Fruit fly (Drosophila melanogaster) whole organism, embryonic: ENCODE results near the gene Arc42.

ENCODE experiments used
- Adf1 ChIP-seq: fragments of 200-800 bp; sonication (Bioruptor generic); IDR thresholded peaks from 2 replicates; pipeline ENCODE4 v1.3.6; 2022; ENCODE audit warnings: missing biosample characterization, missing genetic modification characterization
- Aef1 ChIP-seq: fragments of 200-800 bp; sonication (Bioruptor generic); IDR thresholded peaks from 3 replicates; pipeline ENCODE4 v1.3.6; 2022; ENCODE audit warnings: missing biosample characterization, missing genetic modification characterization
- Bdp1 ChIP-seq: fragments of 200-800 bp; sonication (Bioruptor generic); optimal IDR thresholded peaks from 3 replicates; lab custom pipeline; 2016; ENCODE audit warnings: missing biosample characterization, missing genetic modification characterization
- CG1024 ChIP-seq: fragments of 200-800 bp; sonication (Bioruptor generic); IDR thresholded peaks from 2 replicates; pipeline ENCODE4 v1.3.6; 2022; ENCODE audit warnings: missing biosample characterization, missing genetic modification characterization
- CG10431 ChIP-seq: fragments of 200-800 bp; sonication (Bioruptor generic); optimal IDR thresholded peaks from 3 replicates; lab custom pipeline; 2018; ENCODE audit warnings: missing biosample characterization, mild to moderate bottlenecking, missing genetic modification characterization
- CG11247 ChIP-seq: fragments of 200-800 bp; sonication (Bioruptor generic); IDR thresholded peaks from 2 replicates; pipeline ENCODE4 v1.3.6; 2022; ENCODE audit warnings: missing biosample characterization, missing genetic modification characterization
- CG12219 ChIP-seq: fragments of 200-800 bp; sonication (Bioruptor generic); optimal IDR thresholded peaks from 3 replicates; lab custom pipeline; 2018; ENCODE audit warnings: missing biosample characterization, mild to moderate bottlenecking, missing genetic modification characterization
- CG12299 ChIP-seq: fragments of 200-800 bp; sonication (Bioruptor generic); optimal IDR thresholded peaks from 2 replicates; lab custom pipeline; 2018; ENCODE audit warnings: missing biosample characterization, mild to moderate bottlenecking, missing genetic modification characterization
- CG12942 ChIP-seq: fragments of 200-800 bp; sonication (Bioruptor generic); optimal IDR thresholded peaks from 3 replicates; lab custom pipeline; 2016; ENCODE audit warnings: missing biosample characterization, missing genetic modification characterization
- CG15073 ChIP-seq: fragments of 200-800 bp; sonication (Bioruptor generic); optimal IDR thresholded peaks from 2 replicates; lab custom pipeline; 2016; ENCODE audit warnings: missing biosample characterization, missing genetic modification characterization
- CG15479 ChIP-seq: fragments of 200-800 bp; sonication (Bioruptor generic); optimal IDR thresholded peaks from 3 replicates; lab custom pipeline; 2019; ENCODE audit warnings: missing biosample characterization, mild to moderate bottlenecking, missing genetic modification characterization, moderate library complexity
- CG15601 ChIP-seq: fragments of 200-800 bp; sonication (Bioruptor generic); optimal IDR thresholded peaks from 3 replicates; lab custom pipeline; 2019; ENCODE audit warnings: missing biosample characterization, mild to moderate bottlenecking, missing genetic modification characterization, moderate library complexity
- CG16863 ChIP-seq: fragments of 200-800 bp; sonication (Bioruptor generic); optimal IDR thresholded peaks from 3 replicates; lab custom pipeline; 2016; ENCODE audit warnings: missing biosample characterization, missing genetic modification characterization
- CG4730 ChIP-seq: fragments of 200-800 bp; sonication (Bioruptor generic); IDR thresholded peaks from 2 replicates; pipeline ENCODE4 v1.3.6; 2022; ENCODE audit warnings: missing biosample characterization, missing genetic modification characterization
- CG4820 ChIP-seq: fragments of 200-800 bp; sonication (Bioruptor generic); optimal IDR thresholded peaks from 3 replicates; lab custom pipeline; 2016; ENCODE audit warnings: missing biosample characterization, missing genetic modification characterization
- CG6765 ChIP-seq: fragments of 200-800 bp; sonication (Bioruptor generic); optimal IDR thresholded peaks from 3 replicates; lab custom pipeline; 2017; ENCODE audit warnings: missing biosample characterization, mild to moderate bottlenecking, missing genetic modification characterization
- CG6854 ChIP-seq: fragments of 200-800 bp; sonication (Bioruptor generic); optimal IDR thresholded peaks from 3 replicates; lab custom pipeline; 2017; ENCODE audit warnings: missing biosample characterization, mild to moderate bottlenecking, missing genetic modification characterization
- CG7372 ChIP-seq: fragments of 200-800 bp; sonication (Bioruptor generic); IDR thresholded peaks from 2 replicates; pipeline ENCODE4 v1.3.6; 2022; ENCODE audit warnings: missing biosample characterization, missing genetic modification characterization
- CG7839 ChIP-seq: fragments of 200-800 bp; sonication (Bioruptor generic); optimal IDR thresholded peaks from 3 replicates; lab custom pipeline; 2018; ENCODE audit warnings: missing biosample characterization, mild to moderate bottlenecking, missing genetic modification characterization, moderate library complexity
- CG8944 ChIP-seq: fragments of 200-800 bp; sonication (Bioruptor generic); optimal IDR thresholded peaks from 3 replicates; lab custom pipeline; 2016; ENCODE audit warnings: missing biosample characterization, missing genetic modification characterization
- CG9727 ChIP-seq: fragments of 200-800 bp; sonication (Bioruptor generic); optimal IDR thresholded peaks from 3 replicates; lab custom pipeline; 2017; ENCODE audit warnings: missing biosample characterization, mild to moderate bottlenecking, missing genetic modification characterization
- Chrac-16 ChIP-seq: fragments of 200-800 bp; sonication (Bioruptor generic); optimal IDR thresholded peaks from 3 replicates; lab custom pipeline; 2016; ENCODE audit warnings: missing biosample characterization, missing genetic modification characterization
- D ChIP-seq, 2 experiments: fragments of 200-800 bp in 1 of 2; fragments of >200 bp in 1 of 2; sonication (Bioruptor generic) in 1 of 2; optimal IDR thresholded peaks; 2 replicates in 1 of 2; 3 replicates in 1 of 2; lab custom pipeline; 2017; ENCODE audit warnings: mild to moderate bottlenecking in 1 of 2, missing biosample characterization in 1 of 2, missing genetic modification characterization in 1 of 2, missing genetic modification reagents in 1 of 2
- Doc3 ChIP-seq: fragments of 200-800 bp; sonication (Bioruptor generic); IDR thresholded peaks from 3 replicates; pipeline ENCODE4 v1.3.6; 2022; ENCODE audit warnings: missing biosample characterization, missing genetic modification characterization; ENCODE audit not compliant: partially characterized antibody
- GATAe ChIP-seq: fragments of 200-800 bp; sonication (Bioruptor generic); conservative IDR thresholded peaks from 2 replicates; pipeline ENCODE4 v1.3.6; 2022; ENCODE audit warnings: missing biosample characterization, missing genetic modification characterization
- Gug ChIP-seq: fragments of 200-800 bp; sonication (Bioruptor generic); IDR thresholded peaks from 4 replicates; pipeline ENCODE4 v1.3.6; 2022; ENCODE audit warnings: missing biosample characterization, missing genetic modification characterization
- Jarid2 ChIP-seq: fragments of 200-800 bp; sonication (Bioruptor generic); optimal IDR thresholded peaks from 3 replicates; lab custom pipeline; 2017; ENCODE audit warnings: mild to moderate bottlenecking, missing biosample characterization, missing genetic modification reagents, missing genetic modification characterization
- Lhr ChIP-seq: fragments of 200-800 bp; sonication (Bioruptor generic); optimal IDR thresholded peaks from 3 replicates; lab custom pipeline; 2017; ENCODE audit warnings: mild to moderate bottlenecking, missing biosample characterization, missing genetic modification reagents, missing genetic modification characterization
- MESR4 ChIP-seq: fragments of 200-800 bp; sonication (Bioruptor generic); optimal IDR thresholded peaks from 2 replicates; lab custom pipeline; 2018; ENCODE audit warnings: missing biosample characterization, mild to moderate bottlenecking, missing genetic modification characterization, moderate library complexity
- NfI ChIP-seq: fragments of 200-800 bp; sonication (Bioruptor generic); optimal IDR thresholded peaks from 3 replicates; lab custom pipeline; 2018; ENCODE audit warnings: missing biosample characterization, mild to moderate bottlenecking, missing genetic modification characterization, moderate library complexity
- Side ChIP-seq: fragments of 200-800 bp; sonication (Bioruptor generic); optimal IDR thresholded peaks from 2 replicates; lab custom pipeline; 2016; ENCODE audit warnings: missing biosample characterization, missing genetic modification characterization
- Tbp ChIP-seq: fragments of >200 bp; optimal IDR thresholded peaks from 2 replicates; lab custom pipeline; 2018; ENCODE audit warnings: missing biosample characterization, missing genetic modification characterization
- Trl ChIP-seq, 3 experiments: fragments of >200 bp in 2 of 3; fragments of 200-800 bp in 1 of 3; sonication (Bioruptor generic) in 1 of 3; optimal IDR thresholded peaks; 2 replicates in 1 of 3; 3 replicates in 2 of 3; lab custom pipeline; 2016 to 2017; ENCODE audit warnings: missing biosample characterization in 1 of 3, missing genetic modification characterization in 1 of 3
- Xrp1 ChIP-seq: fragments of 200-800 bp; sonication (Bioruptor generic); IDR thresholded peaks from 2 replicates; pipeline ENCODE4 v1.3.6; 2022; ENCODE audit warnings: missing biosample characterization, missing genetic modification characterization
- bab2 ChIP-seq: fragments of 200-800 bp; sonication (Bioruptor generic); optimal IDR thresholded peaks from 2 replicates; lab custom pipeline; 2016; ENCODE audit warnings: missing biosample characterization, missing genetic modification characterization
- bbx ChIP-seq: fragments of 200-800 bp; sonication (Bioruptor generic); IDR thresholded peaks from 2 replicates; pipeline ENCODE4 v1.3.6; 2022; ENCODE audit warnings: missing biosample characterization, missing genetic modification characterization; ENCODE audit not compliant: partially characterized antibody
- bsh ChIP-seq, 2 experiments: fragments of 200-800 bp; sonication (Bioruptor generic); optimal IDR thresholded peaks; 2 replicates each; lab custom pipeline; 2017 to 2018; ENCODE audit warnings: mild to moderate bottlenecking in 2 of 2, missing biosample characterization in 2 of 2, missing genetic modification characterization in 2 of 2, moderate library complexity in 1 of 2
- btn ChIP-seq: fragments of 200-800 bp; sonication (Bioruptor generic); optimal IDR thresholded peaks from 2 replicates; lab custom pipeline; 2016; ENCODE audit warnings: missing biosample characterization, missing genetic modification characterization
- dati ChIP-seq: fragments of 200-800 bp; sonication (Bioruptor generic); IDR thresholded peaks from 2 replicates; pipeline ENCODE4 v1.3.6; 2022; ENCODE audit warnings: missing biosample characterization, missing genetic modification characterization
- emc ChIP-seq: fragments of 200-800 bp; sonication (Bioruptor generic); optimal IDR thresholded peaks from 2 replicates; lab custom pipeline; 2016; ENCODE audit warnings: missing biosample characterization, missing genetic modification characterization
- fd64A ChIP-seq: fragments of 200-800 bp; sonication (Bioruptor generic); optimal IDR thresholded peaks from 3 replicates; lab custom pipeline; 2018; ENCODE audit warnings: missing biosample characterization, mild to moderate bottlenecking, missing genetic modification characterization
- grn ChIP-seq: fragments of 200-800 bp; sonication (Bioruptor generic); optimal IDR thresholded peaks from 3 replicates; lab custom pipeline; 2017; ENCODE audit warnings: missing biosample characterization, missing genetic modification characterization
- inv ChIP-seq: fragments of 200-800 bp; sonication (Bioruptor generic); IDR thresholded peaks from 2 replicates; pipeline ENCODE4 v1.3.6; 2022; ENCODE audit warnings: missing biosample characterization, missing genetic modification characterization; ENCODE audit not compliant: partially characterized antibody
- jing ChIP-seq: fragments of 200-800 bp; sonication (Bioruptor generic); optimal IDR thresholded peaks from 2 replicates; lab custom pipeline; 2018; ENCODE audit warnings: missing biosample characterization, mild to moderate bottlenecking, missing genetic modification characterization
- maf-S ChIP-seq: fragments of 200-800 bp; sonication (Bioruptor generic); optimal IDR thresholded peaks from 2 replicates; lab custom pipeline; 2016; ENCODE audit warnings: missing biosample characterization, missing genetic modification characterization
- mam ChIP-seq: fragments of 200-800 bp; sonication (Bioruptor generic); optimal IDR thresholded peaks from 3 replicates; lab custom pipeline; 2016; ENCODE audit warnings: missing biosample characterization, missing genetic modification characterization
- pnt ChIP-seq: fragments of 200-800 bp; sonication (Bioruptor generic); optimal IDR thresholded peaks from 3 replicates; lab custom pipeline; 2016; ENCODE audit warnings: missing biosample characterization, missing genetic modification characterization
- ranshi ChIP-seq: fragments of 200-800 bp; sonication (Bioruptor generic); IDR thresholded peaks from 2 replicates; pipeline ENCODE4 v1.3.6; 2022; ENCODE audit warnings: missing biosample characterization, missing genetic modification characterization
- rib ChIP-seq: fragments of 200-800 bp; sonication (Bioruptor generic); IDR thresholded peaks from 2 replicates; pipeline ENCODE4 v1.3.6; 2022; ENCODE audit warnings: missing biosample characterization, missing genetic modification characterization
- slbo ChIP-seq: fragments of 200-800 bp; sonication (Bioruptor generic); IDR thresholded peaks from 2 replicates; pipeline ENCODE4 v1.3.6; 2022; ENCODE audit warnings: missing biosample characterization, missing genetic modification characterization
- sqz ChIP-seq: fragments of 200-800 bp; sonication (Bioruptor generic); optimal IDR thresholded peaks from 3 replicates; lab custom pipeline; 2018; ENCODE audit warnings: missing biosample characterization, mild to moderate bottlenecking, missing genetic modification characterization
- wdn ChIP-seq: fragments of 200-800 bp; sonication (Bioruptor generic); IDR thresholded peaks from 2 replicates; pipeline ENCODE4 v1.3.6; 2022; ENCODE audit warnings: missing biosample characterization, missing genetic modification characterization

Gene Arc42

DNA sequence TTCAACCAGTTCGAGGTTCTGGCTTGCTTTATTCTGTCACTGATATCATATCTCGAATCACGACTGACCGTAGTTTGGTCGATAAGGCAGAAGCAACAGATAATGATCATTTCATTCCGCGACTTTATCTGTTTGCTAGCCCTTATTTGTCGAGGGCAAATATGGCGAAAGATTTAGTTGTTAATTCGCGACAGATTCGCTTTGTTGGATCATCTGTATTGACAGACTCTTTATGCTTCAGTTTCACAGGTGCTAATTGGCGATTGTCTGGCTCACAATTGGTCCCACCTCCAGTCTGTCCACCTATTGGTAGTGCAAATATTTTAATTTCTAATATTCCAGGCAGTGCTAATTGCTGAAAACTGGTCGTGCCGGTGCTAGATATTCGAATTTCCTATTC lies 46.8 kb downstream of the Arc42 start (continued):
- TF ChIP-seq Tbp (GFP tag; lab: Kevin White, UChicago), result no peak
- peak; percentile 48 for TF ChIP-seq CG6765 (GFP tag; lab: Kevin White, UChicago)
- TF ChIP-seq CG4730 (GFP tag; lab: Robert Waterston, UW), result no peak
- no peak for TF ChIP-seq CG10431
- TF ChIP-seq jing (GFP tag; lab: Kevin White, UChicago), result no peak
- TF ChIP-seq bsh (GFP tag; optimal IDR thresholded peaks at IDR 0.05; lab: Kevin White, UChicago), result no peak
- no peak for TF ChIP-seq Bdp1 (GFP tag; lab: Kevin White, UChicago)
- peak; percentile 14 for TF ChIP-seq grn (GFP tag; lab: Kevin White, UChicago)
- TF ChIP-seq CG9727 (GFP tag; lab: Kevin White, UChicago), result no peak
- TF ChIP-seq Doc3, result no peak
- TF ChIP-seq CG8944, result no peak
- TF ChIP-seq bbx (GFP tag; lab: Robert Waterston, UW), result no peak
- no peak for TF ChIP-seq CG7839 (tag; lab: Kevin White, UChicago)
- TF ChIP-seq pnt (GFP tag; lab: Kevin White, UChicago), result no peak
- TF ChIP-seq Chrac-16 (GFP tag; lab: Kevin White, UChicago), result no peak
- TF ChIP-seq GATAe (GFP tag; lab: Robert Waterston, UW), result no peak
- no peak for TF ChIP-seq Aef1 (GFP tag; lab: Robert Waterston, UW)
- TF ChIP-seq D (optimal IDR thresholded peaks at IDR 0.05; lab: Kevin White, UChicago), result no peak
- TF ChIP-seq D (GFP tag; optimal IDR thresholded peaks at IDR 0.05; lab: Kevin White, UChicago), result no peak
- no peak for TF ChIP-seq mam (GFP tag; lab: Kevin White, UChicago)
- TF ChIP-seq Side (GFP tag; lab: Kevin White, UChicago), result no peak
- no peak for TF ChIP-seq Adf1 (GFP tag; lab: Robert Waterston, UW)
- no peak for TF ChIP-seq ranshi
- no peak for TF ChIP-seq Lhr (GFP tag; lab: Kevin White, UChicago)
- no peak for TF ChIP-seq Gug (GFP tag; lab: Robert Waterston, UW)
- TF ChIP-seq CG15601, result no peak
- TF ChIP-seq CG15479 (GFP tag; lab: Kevin White, UChicago), result no peak
- no peak for TF ChIP-seq CG7372 (GFP tag; lab: Robert Waterston, UW)
- no peak for TF ChIP-seq CG15073 (GFP tag; lab: Kevin White, UChicago)
- no peak for TF ChIP-seq maf-S
- TF ChIP-seq Jarid2, result no peak
- no peak for TF ChIP-seq btn (GFP tag; lab: Kevin White, UChicago)
- no peak for TF ChIP-seq slbo
- TF ChIP-seq dati, result no peak
- no peak for TF ChIP-seq bab2
- no peak for TF ChIP-seq CG12942
- no peak for TF ChIP-seq CG1024
- TF ChIP-seq CG12219 (GFP tag; lab: Kevin White, UChicago), result no peak
- TF ChIP-seq CG4820 (GFP tag; lab: Kevin White, UChicago), result no peak
- TF ChIP-seq inv (GFP tag; lab: Robert Waterston, UW), result no peak
- TF ChIP-seq MESR4, result no peak
- no peak for TF ChIP-seq NfI (GFP tag; lab: Kevin White, UChicago)
- no peak for TF ChIP-seq wdn (GFP tag; lab: Robert Waterston, UW)
- no peak for TF ChIP-seq rib (GFP tag; lab: Robert Waterston, UW)
- TF ChIP-seq CG16863 (GFP tag; lab: Kevin White, UChicago), result no peak
- peak; percentile 37 for TF ChIP-seq CG6854 (GFP tag; lab: Kevin White, UChicago)
- no peak for TF ChIP-seq CG12299
- no peak for TF ChIP-seq CG11247 (GFP tag; lab: Robert Waterston, UW)
- no peak for TF ChIP-seq sqz (GFP tag; lab: Kevin White, UChicago)
- TF ChIP-seq emc, result no peak
- TF ChIP-seq fd64A (GFP tag; lab: Kevin White, UChicago), result no peak
- no peak for TF ChIP-seq Xrp1 (GFP tag; lab: Robert Waterston, UW)
- TF ChIP-seq Trl (optimal IDR thresholded peaks at IDR 0.05; lab: Kevin White, UChicago), result no peak
- TF ChIP-seq Trl (GFP tag; optimal IDR thresholded peaks at IDR 0.05; lab: Kevin White, UChicago), result peak; percentile 5
